Fruit fly (Drosophila melanogaster): ENCODE measurements around the gene Glut1.

DNA sequence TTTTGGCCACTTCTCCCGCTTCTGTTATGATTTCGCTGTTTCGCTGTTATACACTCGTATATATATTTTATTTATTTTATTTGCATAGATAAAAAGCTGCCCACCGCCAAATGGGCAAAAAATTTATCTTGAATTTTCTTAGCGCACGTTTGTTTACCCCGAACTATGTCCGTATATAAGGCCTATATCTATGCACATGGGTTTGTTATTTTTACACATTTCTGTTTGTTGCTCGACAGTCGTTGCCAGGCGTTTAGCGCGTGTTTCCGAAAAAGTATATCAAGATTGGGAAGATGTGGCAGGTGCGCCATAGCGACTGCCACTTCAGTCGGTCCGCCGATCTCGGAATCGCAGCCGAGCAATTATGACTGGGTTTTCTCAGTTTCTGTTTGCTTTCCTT, 106.0 kb downstream of the Glut1 start:
- no peak for TF ChIP-seq CG6276 (GFP tag; optimal IDR thresholded peaks at IDR 0.05)
- TF ChIP-seq esn (GFP tag; optimal IDR thresholded peaks at IDR 0.05): no peak
- TF ChIP-seq fkh (GFP tag; optimal IDR thresholded peaks at IDR 0.05): no peak
- no peak for TF ChIP-seq CG7368 (GFP tag; optimal IDR thresholded peaks at IDR 0.05)
- TF ChIP-seq CG6792 (GFP tag; optimal IDR thresholded peaks at IDR 0.05): no peak
- TF ChIP-seq CG3032 (tag; optimal IDR thresholded peaks at IDR 0.05): no peak
- TF ChIP-seq CG16779 (tag; optimal IDR thresholded peaks at IDR 0.05): no peak
- no peak for TF ChIP-seq dac (GFP tag; optimal IDR thresholded peaks at IDR 0.05)
- no peak for TF ChIP-seq Smox (GFP tag; optimal IDR thresholded peaks at IDR 0.05)
- no peak for TF ChIP-seq CG8632 (GFP tag; optimal IDR thresholded peaks at IDR 0.05)
- TF ChIP-seq CG32006 (GFP tag; optimal IDR thresholded peaks at IDR 0.05): no peak
- TF ChIP-seq Sox14 (GFP tag; optimal IDR thresholded peaks at IDR 0.05): no peak
- no peak for TF ChIP-seq Met (GFP tag; optimal IDR thresholded peaks at IDR 0.05)

Data from whole organism, prepupa.